Worm (Caenorhabditis elegans) whole organism, young adult: ENCODE measurements around the gene bcf-1.

ENCODE experiments used
- B0019.2 ChIP-seq: fragments of 200-800 bp; sonication (Bioruptor generic); conservative IDR thresholded peaks from 2 replicates; pipeline ENCODE4 v1.3.6; 2022; ENCODE audit warnings: missing genetic modification reagents, missing genetic modification characterization, missing compliant biosample characterization
- B0035.1 ChIP-seq: sonication (generic microtip); optimal IDR thresholded peaks from 2 replicates; lab custom pipeline; 2016; ENCODE audit warnings: missing genetic modification characterization, mild to moderate bottlenecking, missing compliant biosample characterization, missing genotype, missing genetic modification reagents
- B0261.1 ChIP-seq: sonication (generic microtip); optimal IDR thresholded peaks from 2 replicates; lab custom pipeline; 2016; ENCODE audit warnings: mild to moderate bottlenecking, missing genetic modification characterization, moderate library complexity, missing compliant biosample characterization
- B0336.3 ChIP-seq: fragments of 200-800 bp; sonication (Bioruptor generic); IDR thresholded peaks from 2 replicates; pipeline ENCODE4 v1.3.6; 2022; ENCODE audit warnings: missing genetic modification characterization, missing compliant biosample characterization
- C17E4.6 ChIP-seq: fragments of 200-800 bp; sonication (Bioruptor generic); IDR thresholded peaks from 2 replicates; pipeline ENCODE4 v1.3.6; 2022; ENCODE audit warnings: missing genetic modification reagents, missing genetic modification characterization, missing compliant biosample characterization
- D2030.7 ChIP-seq: fragments of 200-800 bp; sonication (Bioruptor generic); IDR thresholded peaks from 2 replicates; pipeline ENCODE4 v1.3.6; 2022; ENCODE audit warnings: missing genetic modification reagents, missing genetic modification characterization, missing compliant biosample characterization
- F22D6.2 ChIP-seq: sonication (generic microtip); optimal IDR thresholded peaks from 2 replicates; lab custom pipeline; 2016; ENCODE audit warnings: mild to moderate bottlenecking, missing genetic modification characterization, missing compliant biosample characterization
- F33H1.4 ChIP-seq: fragments of 200-800 bp; sonication (Bioruptor generic); IDR thresholded peaks from 2 replicates; pipeline ENCODE4 v1.3.6; 2022; ENCODE audit warnings: missing genetic modification reagents, missing genetic modification characterization, missing compliant biosample characterization
- F49E8.2 ChIP-seq: sonication (generic microtip); optimal IDR thresholded peaks from 3 replicates; lab custom pipeline; 2017; ENCODE audit warnings: missing genetic modification characterization, mild to moderate bottlenecking, missing compliant biosample characterization, antibody characterized with exemption, moderate library complexity; ENCODE audit not compliant: insufficient read depth
- F57A8.1 ChIP-seq: fragments of 200-800 bp; sonication (Bioruptor generic); optimal IDR thresholded peaks from 2 replicates; lab custom pipeline; 2018; ENCODE audit warnings: mild to moderate bottlenecking, missing genetic modification characterization, moderate library complexity, missing compliant biosample characterization
- F57C9.4 ChIP-seq: sonication (generic microtip); optimal IDR thresholded peaks from 2 replicates; lab custom pipeline; 2017; ENCODE audit warnings: mild to moderate bottlenecking, missing genetic modification characterization, missing compliant biosample characterization
- Y53F4B.3 ChIP-seq: fragments of 200-800 bp; sonication (Bioruptor generic); IDR thresholded peaks from 2 replicates; pipeline ENCODE4 v1.3.6; 2022; ENCODE audit warnings: missing genetic modification reagents, missing genetic modification characterization, missing compliant biosample characterization
- Y79H2A.3 ChIP-seq: fragments of 200-800 bp; sonication (Bioruptor generic); conservative IDR thresholded peaks from 2 replicates; pipeline ENCODE4 v1.3.6; 2022; ENCODE audit warnings: missing genetic modification reagents, missing genetic modification characterization, missing compliant biosample characterization
- Y95B8A.8 ChIP-seq: fragments of 200-800 bp; sonication (Bioruptor generic); IDR thresholded peaks from 2 replicates; pipeline ENCODE4 v1.3.6; 2022; ENCODE audit warnings: missing genetic modification reagents, missing genetic modification characterization, missing compliant biosample characterization
- cebp-1 ChIP-seq, 2 experiments: fragments of 200-800 bp in 1 of 2; sonication (Bioruptor generic) in 1 of 2; sonication (generic microtip) in 1 of 2; IDR thresholded peaks in 1 of 2; optimal IDR thresholded peaks in 1 of 2; 2 replicates each; pipeline versions ENCODE4 v1.3.6 to Lab custom; 2017 to 2022; ENCODE audit warnings: missing compliant biosample characterization in 2 of 2, missing genetic modification characterization in 2 of 2, mild to moderate bottlenecking in 1 of 2, missing genetic modification reagents in 1 of 2, moderate library complexity in 1 of 2
- ceh-100 ChIP-seq: fragments of 200-800 bp; sonication (Bioruptor generic); IDR thresholded peaks from 2 replicates; pipeline ENCODE4 v1.3.6; 2022; ENCODE audit warnings: missing genetic modification reagents, missing genetic modification characterization, missing compliant biosample characterization
- ceh-58 ChIP-seq: fragments of 200-800 bp; sonication (Bioruptor generic); IDR thresholded peaks from 2 replicates; pipeline ENCODE4 v1.3.6; 2022; ENCODE audit warnings: missing genetic modification characterization, missing compliant biosample characterization
- ceh-91 ChIP-seq: fragments of 200-800 bp; sonication (Bioruptor generic); IDR thresholded peaks from 2 replicates; pipeline ENCODE4 v1.3.6; 2022; ENCODE audit warnings: missing genetic modification reagents, missing genetic modification characterization, missing compliant biosample characterization
- dpff-1 ChIP-seq: sonication (generic microtip); optimal IDR thresholded peaks from 2 replicates; lab custom pipeline; 2017; ENCODE audit warnings: mild to moderate bottlenecking, missing genetic modification characterization, missing compliant biosample characterization
- dpl-1 ChIP-seq: fragments of 150-350 bp; optimal IDR thresholded peaks from 2 replicates; lab custom pipeline; 2014; ENCODE audit warnings: missing biosample characterization, missing genetic modification reagents, missing genetic modification characterization
- efl-1 ChIP-seq: fragments of 150-350 bp; optimal IDR thresholded peaks from 2 replicates; lab custom pipeline; 2014; ENCODE audit warnings: missing biosample characterization, missing genetic modification reagents, missing genetic modification characterization
- ekl-4 ChIP-seq: fragments of 200-800 bp; sonication (Bioruptor generic); IDR thresholded peaks from 2 replicates; pipeline ENCODE4 v1.3.6; 2022; ENCODE audit warnings: missing genetic modification reagents, missing genetic modification characterization, missing compliant biosample characterization
- ets-4 ChIP-seq: fragments of 200-800 bp; sonication (Bioruptor generic); optimal IDR thresholded peaks from 2 replicates; lab custom pipeline; 2018; ENCODE audit warnings: mild to moderate bottlenecking, missing genetic modification characterization, missing compliant biosample characterization
- hmg-1.2 ChIP-seq: fragments of 200-800 bp; sonication (Bioruptor generic); IDR thresholded peaks from 2 replicates; pipeline ENCODE4 v1.3.6; 2022; ENCODE audit warnings: missing genetic modification reagents, missing genetic modification characterization, missing compliant biosample characterization
- lag-1 ChIP-seq: fragments of 200-800 bp; sonication (Bioruptor generic); IDR thresholded peaks from 2 replicates; pipeline ENCODE4 v1.3.6; 2022; ENCODE audit warnings: missing genetic modification reagents, missing genetic modification characterization, missing compliant biosample characterization
- lin-26 ChIP-seq: fragments of 200-800 bp; sonication (Bioruptor generic); IDR thresholded peaks from 2 replicates; pipeline ENCODE4 v1.3.6; 2022; ENCODE audit warnings: missing genetic modification reagents, missing genetic modification characterization, missing compliant biosample characterization
- lin-35 ChIP-seq, 3 experiments: fragments of 150-350 bp in 2 of 3; sonication (generic microtip) in 1 of 3; optimal IDR thresholded peaks; 2 replicates each; lab custom pipeline; 2014 to 2018; ENCODE audit warnings: missing biosample characterization in 3 of 3, missing genetic modification characterization in 3 of 3, missing genetic modification reagents in 3 of 3
- lin-40 ChIP-seq: sonication (generic microtip); optimal IDR thresholded peaks from 2 replicates; lab custom pipeline; 2016; ENCODE audit warnings: missing genetic modification characterization, mild to moderate bottlenecking, missing compliant biosample characterization, missing genotype, missing genetic modification reagents
- madf-3 ChIP-seq: fragments of 200-800 bp; sonication (Bioruptor generic); IDR thresholded peaks from 2 replicates; pipeline ENCODE4 v1.3.6; 2022; ENCODE audit warnings: missing genetic modification reagents, missing genetic modification characterization, missing compliant biosample characterization
- madf-6 ChIP-seq: fragments of 200-800 bp; sonication (Bioruptor generic); IDR thresholded peaks from 2 replicates; pipeline ENCODE4 v1.3.6; 2022; ENCODE audit warnings: missing genetic modification reagents, missing genetic modification characterization, missing compliant biosample characterization
- mel-28 ChIP-seq: sonication (generic microtip); optimal IDR thresholded peaks from 2 replicates; lab custom pipeline; 2016; ENCODE audit warnings: borderline replicate concordance, mild to moderate bottlenecking, missing genetic modification characterization, missing compliant biosample characterization
- mes-4 ChIP-seq: sonication (generic microtip); optimal IDR thresholded peaks from 2 replicates; lab custom pipeline; 2016; ENCODE audit warnings: missing genotype, missing genetic modification characterization, missing compliant biosample characterization
- nfya-2 ChIP-seq: fragments of 200-800 bp; sonication (Bioruptor generic); IDR thresholded peaks from 2 replicates; pipeline ENCODE4 v1.3.6; 2022; ENCODE audit warnings: missing genetic modification reagents, missing genetic modification characterization, missing compliant biosample characterization
- nhr-80 ChIP-seq: sonication (generic microtip); optimal IDR thresholded peaks from 2 replicates; lab custom pipeline; 2016; ENCODE audit warnings: missing genetic modification characterization, missing compliant biosample characterization
- pbrm-1 ChIP-seq: fragments of 200-800 bp; sonication (Bioruptor generic); IDR thresholded peaks from 2 replicates; pipeline ENCODE4 v1.3.6; 2022; ENCODE audit warnings: missing genetic modification reagents, missing genetic modification characterization, missing compliant biosample characterization
- rcor-1 ChIP-seq: fragments of 200-800 bp; sonication (Bioruptor generic); IDR thresholded peaks from 2 replicates; pipeline ENCODE4 v1.3.6; 2022; ENCODE audit warnings: missing genetic modification reagents, missing genetic modification characterization, missing compliant biosample characterization
- sea-2 ChIP-seq: fragments of 200-800 bp; sonication (Bioruptor generic); IDR thresholded peaks from 2 replicates; pipeline ENCODE4 v1.3.6; 2022; ENCODE audit warnings: missing genetic modification characterization, missing compliant biosample characterization
- snpc-3.4 ChIP-seq: sonication (generic microtip); optimal IDR thresholded peaks from 2 replicates; lab custom pipeline; 2017; ENCODE audit warnings: missing genetic modification characterization, mild to moderate bottlenecking, missing compliant biosample characterization, antibody characterized with exemption, moderate library complexity, missing genotype, missing genetic modification reagents
- snpc-4 ChIP-seq, 5 experiments: fragments of 150-350 bp in 1 of 5; sonication (generic microtip) in 4 of 5; optimal IDR thresholded peaks; 2 replicates each; lab custom pipeline; 2014 to 2018; ENCODE audit warnings: missing genetic modification characterization in 5 of 5, missing biosample characterization in 3 of 5, antibody characterized with exemption in 2 of 5, mild to moderate bottlenecking in 2 of 5, missing compliant biosample characterization in 2 of 5, missing genotype in 2 of 5, moderate library complexity in 2 of 5, missing genetic modification reagents in 1 of 5
- somi-1 ChIP-seq: fragments of 200-800 bp; sonication (Bioruptor generic); optimal IDR thresholded peaks from 2 replicates; lab custom pipeline; 2018; ENCODE audit warnings: mild to moderate bottlenecking, missing genetic modification characterization, missing compliant biosample characterization
- unc-62 ChIP-seq: fragments of 150-350 bp; optimal IDR thresholded peaks from 2 replicates; lab custom pipeline; 2014; ENCODE audit warnings: missing biosample characterization, missing genetic modification reagents, missing genetic modification characterization
- ztf-18 ChIP-seq: sonication (generic microtip); optimal IDR thresholded peaks from 2 replicates; lab custom pipeline; 2016; ENCODE audit warnings: missing genotype, mild to moderate bottlenecking, missing genetic modification characterization, missing compliant biosample characterization
- ztf-22 ChIP-seq: fragments of 200-800 bp; sonication (Bioruptor generic); optimal IDR thresholded peaks from 2 replicates; lab custom pipeline; 2018; ENCODE audit warnings: mild to moderate bottlenecking, missing genetic modification characterization, moderate library complexity, missing compliant biosample characterization
- ztf-6 ChIP-seq: fragments of 200-800 bp; sonication (Bioruptor generic); IDR thresholded peaks from 2 replicates; pipeline ENCODE4 v1.3.6; 2022; ENCODE audit warnings: missing genetic modification reagents, missing genetic modification characterization, missing compliant biosample characterization

The bcf-1 gene

DNA sequence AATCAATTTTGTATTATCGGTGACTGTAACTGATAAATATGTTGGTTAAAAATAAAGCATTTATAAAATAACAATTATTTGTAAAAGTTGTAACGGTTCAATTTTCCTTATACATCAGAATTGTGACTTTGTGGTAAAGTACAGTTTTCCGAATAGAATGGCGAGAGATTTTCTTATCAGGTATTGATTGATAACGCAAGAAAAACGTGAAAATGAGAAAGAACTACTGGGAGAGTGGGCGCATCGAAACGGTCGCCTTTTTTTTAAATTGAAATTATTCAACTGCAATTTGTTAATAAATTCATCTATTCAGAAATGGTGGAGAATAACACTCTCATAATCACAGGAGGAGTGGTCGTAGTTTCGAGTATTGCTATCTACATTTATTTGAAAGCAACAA, 27.7 kb upstream of the bcf-1 start, which contains the start of gene hpo-19:
Gene hpo-19, plus strand, starts transcription at position 314 of the 400 bp plus-strand sequence.
- no peak for TF ChIP-seq cebp-1 (GFP tag; IDR thresholded peaks at IDR 0.05; lab: Robert Waterston, UW)
- TF ChIP-seq cebp-1 (tag; optimal IDR thresholded peaks at IDR 0.05; lab: Kevin White, UChicago): no peak
- no peak for TF ChIP-seq lag-1 (GFP tag; lab: Robert Waterston, UW)
- no peak for TF ChIP-seq mel-28
- TF ChIP-seq B0019.2 (GFP tag; lab: Robert Waterston, UW): no peak
- no peak for TF ChIP-seq ceh-58 (GFP tag; lab: Robert Waterston, UW)
- TF ChIP-seq madf-3 (GFP tag; lab: Robert Waterston, UW): 0 out of 2 replicates have a peak, but pooled peaks have one; percentile 54
- TF ChIP-seq ceh-100 (GFP tag; lab: Robert Waterston, UW): no peak
- TF ChIP-seq dpl-1 (GFP tag; lab: Kevin White, UChicago): no peak
- TF ChIP-seq F22D6.2 (tag; lab: Kevin White, UChicago): no peak
- no peak for TF ChIP-seq B0035.1
- TF ChIP-seq Y53F4B.3: no peak
- no peak for TF ChIP-seq F57A8.1 (GFP tag; lab: Kevin White, UChicago)
- no peak for TF ChIP-seq dpff-1 (tag; lab: Kevin White, UChicago)
- no peak for TF ChIP-seq hmg-1.2 (GFP tag; lab: Robert Waterston, UW)
- peak; percentile 26; the same call in 1 of the 2 replicates for TF ChIP-seq madf-6 (GFP tag; lab: Robert Waterston, UW)
- TF ChIP-seq Y95B8A.8 (GFP tag; lab: Robert Waterston, UW): no peak
- TF ChIP-seq snpc-3.4 (tag; lab: Kevin White, UChicago): peak; percentile 45
- TF ChIP-seq mes-4 (tag; lab: Kevin White, UChicago): no peak
- TF ChIP-seq ekl-4 (GFP tag; lab: Robert Waterston, UW): peak; percentile 19; the same call in 1 of the 2 replicates
- TF ChIP-seq F49E8.2 (tag; lab: Kevin White, UChicago): peak; percentile 35
- TF ChIP-seq lin-40 (tag; lab: Kevin White, UChicago): no peak
- no peak for TF ChIP-seq ztf-22 (GFP tag; lab: Kevin White, UChicago)
- TF ChIP-seq nhr-80: peak; percentile 61
- no peak for TF ChIP-seq B0261.1
- no peak for TF ChIP-seq somi-1 (GFP tag; lab: Kevin White, UChicago)
- TF ChIP-seq sea-2 (GFP tag; lab: Robert Waterston, UW): no peak

DNA sequence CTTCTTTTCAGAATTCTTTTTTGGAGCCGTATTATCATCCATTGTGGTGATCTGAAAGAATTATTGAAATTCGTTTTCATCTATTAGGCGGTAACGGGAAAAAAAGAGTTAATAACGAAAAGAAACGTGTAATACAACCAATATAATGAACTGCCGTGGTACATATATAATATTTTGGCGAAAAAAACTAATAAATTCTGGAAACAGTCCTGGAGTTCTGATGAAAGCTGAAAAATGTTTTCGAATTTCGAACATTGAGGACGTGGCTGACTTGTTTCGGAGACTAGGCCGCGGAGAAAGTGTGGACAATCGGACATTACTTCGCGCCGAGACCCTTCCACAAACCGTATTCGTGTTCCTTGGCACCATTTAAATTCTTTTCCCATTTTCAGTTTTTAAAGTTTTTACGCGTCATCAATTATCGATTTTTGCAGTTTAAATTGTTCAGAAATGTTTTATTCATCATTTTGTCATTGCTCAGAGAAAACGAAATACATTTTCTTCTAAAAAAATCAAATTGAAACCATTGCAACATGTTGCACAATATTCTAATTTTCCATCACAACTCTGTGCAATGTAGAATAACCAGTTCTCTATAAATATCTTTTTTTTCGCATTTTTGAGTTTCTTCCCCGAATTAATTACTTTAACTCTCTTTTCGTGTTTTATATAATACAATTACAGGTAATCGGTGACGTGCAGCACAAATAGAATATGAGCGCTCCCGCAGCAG, 25.0 kb upstream of the bcf-1 start, which contains the start of the genes gad-1 and erfa-1:
Gene gad-1, minus strand, starts transcription at position 51 of the 733 bp plus-strand sequence.
Gene erfa-1, plus strand, starts transcription at position 683 of the 733 bp plus-strand sequence.
- TF ChIP-seq unc-62 (no peak), F57A8.1 (GFP tag; lab: Kevin White, UChicago) (no peak), C17E4.6 (GFP tag; lab: Robert Waterston, UW) (no peak), F33H1.4 (peak; percentile 78), lin-35 (GFP tag; optimal IDR thresholded peaks at IDR 0.05; lab: Kevin White, UChicago) (no peak), ets-4 (GFP tag; lab: Kevin White, UChicago) (no peak), hmg-1.2 (GFP tag; lab: Robert Waterston, UW) (no peak), D2030.7 (peak; percentile 37; the same call in 1 of the 2 replicates), efl-1 (peak; percentile 67), pbrm-1 (peak; percentile 22; the same call in 1 of the 2 replicates), Y79H2A.3 (GFP tag; lab: Robert Waterston, UW) (no peak), ztf-18 (tag; lab: Kevin White, UChicago) (no peak), B0336.3 (GFP tag; lab: Robert Waterston, UW) (no peak), cebp-1 (GFP tag; IDR thresholded peaks at IDR 0.05; lab: Robert Waterston, UW) (no peak), cebp-1 (tag; optimal IDR thresholded peaks at IDR 0.05; lab: Kevin White, UChicago) (peak; percentile 26), snpc-4 (GFP tag; optimal IDR thresholded peaks at IDR 0.05; lab: Kevin White, UChicago) (no peak), snpc-4 (tag; optimal IDR thresholded peaks at IDR 0.05; lab: Kevin White, UChicago) (peak in 1 of 4 experiments; percentile 28), rcor-1 (GFP tag; lab: Robert Waterston, UW) (peak; percentile 68), nhr-80 (peak; percentile 34), nfya-2 (no peak), ceh-91 (GFP tag; lab: Robert Waterston, UW) (peak; percentile 51), sea-2 (GFP tag; lab: Robert Waterston, UW) (no peak), ztf-6 (no peak), F57C9.4 (tag; lab: Kevin White, UChicago) (no peak), Y95B8A.8 (GFP tag; lab: Robert Waterston, UW) (no peak), lin-26 (GFP tag; lab: Robert Waterston, UW) (no peak)
